Fruit fly (Drosophila melanogaster): ENCODE data around the gene CG9951.
A peak's percentile ranks its signal among the peaks of the same experiment; 100 is the strongest.

Gene CG9951

DNA sequence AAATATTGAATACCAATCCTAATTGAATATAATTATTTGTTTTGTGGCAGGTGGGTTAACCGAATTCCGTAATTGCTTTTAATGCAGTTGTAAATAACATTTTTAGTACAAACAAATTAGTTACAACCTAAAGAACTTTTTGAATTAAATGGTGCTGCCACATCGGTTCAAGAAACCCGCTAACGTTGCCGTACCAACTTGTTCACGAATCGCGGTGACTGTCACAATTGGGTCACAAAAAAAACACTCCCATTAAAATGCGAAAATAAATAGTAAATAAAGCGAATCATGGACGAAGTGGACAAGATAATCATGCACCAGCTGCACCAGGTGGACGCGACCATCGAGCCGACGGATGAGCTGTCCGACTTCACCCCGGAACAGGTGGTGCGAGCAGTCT lies at the start of gene CG9951:
TSS of gene CG9951 (plus strand) at position 207 of the 400 bp plus-strand sequence.
- TF ChIP-seq CG4360 (GFP tag; IDR thresholded peaks at IDR 0.05) (peak; percentile 16; the same call in 1 of the 2 replicates), CG15514 (GFP tag; optimal IDR thresholded peaks at IDR 0.05) (peak; percentile 17), tup (GFP tag; optimal IDR thresholded peaks at IDR 0.05) (no peak), sob (GFP tag; IDR thresholded peaks at IDR 0.05) (0 out of 2 replicates have a peak, but pooled peaks have one; percentile 27), Med (GFP tag) (peak; percentile 69), Sin3A (optimal IDR thresholded peaks at IDR 0.05) (peak; percentile 10), her (GFP tag; optimal IDR thresholded peaks at IDR 0.05) (no peak), hbn (GFP tag; IDR thresholded peaks at IDR 0.05; ENCODE audit: partially characterized antibody) (peak; percentile 41; the same call in 1 of the 2 replicates), MBD-R2 (GFP tag; IDR thresholded peaks at IDR 0.05) (peak; percentile 84), Lpt (GFP tag; optimal IDR thresholded peaks at IDR 0.05) (no peak), CG7987 (GFP tag; optimal IDR thresholded peaks at IDR 0.05) (no peak), ems (GFP tag; optimal IDR thresholded peaks at IDR 0.05) (peak; percentile 9), CG10267 (tag; optimal IDR thresholded peaks at IDR 0.05) (no peak), chif (GFP tag; optimal IDR thresholded peaks at IDR 0.05) (no peak), CG1603 (tag; optimal IDR thresholded peaks at IDR 0.05) (peak; percentile 47), CG34422 (GFP tag; IDR thresholded peaks at IDR 0.05) (peak; percentile 20; the same call in 1 of the 3 replicates), CG4617 (GFP tag; optimal IDR thresholded peaks at IDR 0.05; ENCODE audit: borderline replicate concordance) (peak; percentile 65), gfzf (GFP tag; optimal IDR thresholded peaks at IDR 0.05) (peak; percentile 26), Ets97D (GFP tag; optimal IDR thresholded peaks at IDR 0.05) (peak; percentile 37), stwl (tag; optimal IDR thresholded peaks at IDR 0.05) (peak; percentile 78), CTCF (GFP tag; optimal IDR thresholded peaks at IDR 0.05) (peak; percentile 10), MESR4 (GFP tag; optimal IDR thresholded peaks at IDR 0.05) (peak; percentile 84), Dp (GFP tag; optimal IDR thresholded peaks at IDR 0.05) (peak; percentile 94), H15 (GFP tag; IDR thresholded peaks at IDR 0.05) (no peak), Myb (GFP tag; optimal IDR thresholded peaks at IDR 0.05) (peak; percentile 69), unpg (GFP tag; optimal IDR thresholded peaks at IDR 0.05) (no peak), CG9817 (tag; optimal IDR thresholded peaks at IDR 0.05) (no peak), Fer1 (GFP tag; optimal IDR thresholded peaks at IDR 0.05) (no peak), Hr78 (GFP tag; optimal IDR thresholded peaks at IDR 0.05) (no peak), HmgZ (tag; optimal IDR thresholded peaks at IDR 0.05) (peak; percentile 5), CG8765 (GFP tag; IDR thresholded peaks at IDR 0.05) (no peak), CG3847 (GFP tag; IDR thresholded peaks at IDR 0.05) (peak; percentile 43; the same call in 1 of the 2 replicates), CG30020 (tag; optimal IDR thresholded peaks at IDR 0.05) (no peak), BEAF-32 (GFP tag; optimal IDR thresholded peaks at IDR 0.05) (peak; percentile 10), CG3995 (GFP tag; optimal IDR thresholded peaks at IDR 0.05) (peak; percentile 50), Blimp-1 (GFP tag; optimal IDR thresholded peaks at IDR 0.05) (no peak), Pdp1 (GFP tag; optimal IDR thresholded peaks at IDR 0.05) (peak in 1 of 2 experiments; percentile 25), Mrtf (GFP tag; IDR thresholded peaks at IDR 0.05) (no peak), kay (GFP tag; optimal IDR thresholded peaks at IDR 0.05) (no peak), phol (tag; optimal IDR thresholded peaks at IDR 0.05) (peak; percentile 19), zfh2 (GFP tag; optimal IDR thresholded peaks at IDR 0.05) (no peak), CG15011 (GFP tag; optimal IDR thresholded peaks at IDR 0.05) (no peak), Gsc (GFP tag; IDR thresholded peaks at IDR 0.05) (no peak), CG2889 (GFP tag; IDR thresholded peaks at IDR 0.05) (no peak), Lhr (GFP tag; optimal IDR thresholded peaks at IDR 0.05) (peak; percentile 2), pzg (GFP tag; optimal IDR thresholded peaks at IDR 0.05) (peak; percentile 76), CG12219 (GFP tag; optimal IDR thresholded peaks at IDR 0.05) (no peak), Sry-δ (GFP tag; optimal IDR thresholded peaks at IDR 0.05) (peak; percentile 13), esg (GFP tag; conservative IDR thresholded peaks at IDR 0.05) (no peak), CG8478 (optimal IDR thresholded peaks at IDR 0.05) (no peak), E2f2 (GFP tag; IDR thresholded peaks at IDR 0.05) (peak; percentile 91), ftz-f1 (GFP tag; optimal IDR thresholded peaks at IDR 0.05) (no peak)

All from whole organism, embryonic.